Fruit fly (Drosophila melanogaster): ENCODE measurements around the gene CG42327.
A peak's percentile ranks its signal among the peaks of the same experiment; 100 is the strongest.

Gene CG42327

dm6 chr3R:11673955-11674663 lies 18.2 kb downstream of the CG42327 start, which contains the start of gene CG14715 (continued):
- no peak for TF ChIP-seq CG2889 (GFP tag; IDR thresholded peaks at IDR 0.05)
- TF ChIP-seq Dip3 (GFP tag; optimal IDR thresholded peaks at IDR 0.05) = peak; percentile 40
- TF ChIP-seq Side (GFP tag; optimal IDR thresholded peaks at IDR 0.05) = peak; percentile 39
- TF ChIP-seq Atf6 (GFP tag; IDR thresholded peaks at IDR 0.05) = peak; percentile 34; the same call in 1 of the 2 replicates
- no peak for TF ChIP-seq CG10321 (GFP tag; IDR thresholded peaks at IDR 0.05)
- no peak for TF ChIP-seq Taf1 (GFP tag; IDR thresholded peaks at IDR 0.05)
- peak in 1 of 2 experiments; percentile 50 for TF ChIP-seq Hr51 (GFP tag; optimal IDR thresholded peaks at IDR 0.05)
- no peak for TF ChIP-seq HLHmδ (GFP tag; optimal IDR thresholded peaks at IDR 0.05)
- TF ChIP-seq jigr1 (GFP tag; IDR thresholded peaks at IDR 0.05) = no peak
- no peak for TF ChIP-seq so (GFP tag; IDR thresholded peaks at IDR 0.05)
- peak; percentile 53 for TF ChIP-seq chn (GFP tag; optimal IDR thresholded peaks at IDR 0.05)
- no peak for TF ChIP-seq CG8478 (optimal IDR thresholded peaks at IDR 0.05)
- TF ChIP-seq CG8290 (GFP tag; optimal IDR thresholded peaks at IDR 0.05) = peak; percentile 46
- TF ChIP-seq CG8290 (tag; optimal IDR thresholded peaks at IDR 0.05) = no peak
- TF ChIP-seq trem (tag; optimal IDR thresholded peaks at IDR 0.05) = peak; percentile 65
- peak; percentile 32 for TF ChIP-seq CG1233 (GFP tag; optimal IDR thresholded peaks at IDR 0.05)
- peak; percentile 53; the same call in 1 of the 4 replicates for TF ChIP-seq Gug (GFP tag; IDR thresholded peaks at IDR 0.05)
- TF ChIP-seq dm (GFP tag; optimal IDR thresholded peaks at IDR 0.05) = peak; percentile 62
- peak; percentile 12 for TF ChIP-seq Oli (tag; optimal IDR thresholded peaks at IDR 0.05)
- peak; percentile 14 for TF ChIP-seq slp2 (GFP tag; optimal IDR thresholded peaks at IDR 0.05)
- peak; percentile 86 for TF ChIP-seq CG14710 (tag; optimal IDR thresholded peaks at IDR 0.05)
- no peak for TF ChIP-seq CG10959 (GFP tag; IDR thresholded peaks at IDR 0.05)
- no peak for TF ChIP-seq CG6654 (GFP tag; optimal IDR thresholded peaks at IDR 0.05)
- no peak for TF ChIP-seq ab (GFP tag; optimal IDR thresholded peaks at IDR 0.05)
- no peak for TF ChIP-seq pita (GFP tag; optimal IDR thresholded peaks at IDR 0.05)
- peak; percentile 47 for TF ChIP-seq Ssrp (tag; optimal IDR thresholded peaks at IDR 0.05)
- TF ChIP-seq Max (GFP tag; optimal IDR thresholded peaks at IDR 0.05) = peak; percentile 29
- TF ChIP-seq exex (tag; optimal IDR thresholded peaks at IDR 0.05) = peak; percentile 10
- TF ChIP-seq schlank (tag; optimal IDR thresholded peaks at IDR 0.05) = no peak
- TF ChIP-seq phol (tag; optimal IDR thresholded peaks at IDR 0.05) = peak; percentile 71
- TF ChIP-seq ase (GFP tag; IDR thresholded peaks at IDR 0.05) = no peak
- TF ChIP-seq CG14667 (GFP tag; IDR thresholded peaks at IDR 0.05) = 0 out of 2 replicates have a peak, but pooled peaks have one; percentile 7
- no peak for TF ChIP-seq CG3726 (GFP tag; IDR thresholded peaks at IDR 0.05)
- TF ChIP-seq Ptx1 (GFP tag; IDR thresholded peaks at IDR 0.05) = peak; percentile 75
- TF ChIP-seq unc-4 (GFP tag; IDR thresholded peaks at IDR 0.05; ENCODE audit: partially characterized antibody) = peak; percentile 51; the same call in 1 of the 2 replicates
- TF ChIP-seq ap (GFP tag; IDR thresholded peaks at IDR 0.05) = no peak
- peak; percentile 46 for TF ChIP-seq Nf-YC (tag; optimal IDR thresholded peaks at IDR 0.05)
- TF ChIP-seq tx (GFP tag; optimal IDR thresholded peaks at IDR 0.05) = peak; percentile 19
- peak; percentile 67 for TF ChIP-seq HmgZ (tag; optimal IDR thresholded peaks at IDR 0.05)
- TF ChIP-seq bsh (GFP tag; optimal IDR thresholded peaks at IDR 0.05) = peak in 1 of 2 experiments; percentile 20
- TF ChIP-seq CG1024 (GFP tag; IDR thresholded peaks at IDR 0.05) = no peak
- TF ChIP-seq disco-r (GFP tag; optimal IDR thresholded peaks at IDR 0.05) = no peak
- no peak for TF ChIP-seq Hr39 (optimal IDR thresholded peaks at IDR 0.05)
- TF ChIP-seq Ets65A (GFP tag) = peak; percentile 85
- no peak for TF ChIP-seq CG31365 (tag; optimal IDR thresholded peaks at IDR 0.05)
- no peak for TF ChIP-seq CG6254 (GFP tag; optimal IDR thresholded peaks at IDR 0.05)
- no peak for TF ChIP-seq CG9876 (GFP tag; optimal IDR thresholded peaks at IDR 0.05)
- peak; percentile 70 for TF ChIP-seq CG6689 (GFP tag; IDR thresholded peaks at IDR 0.05)
- TF ChIP-seq CG32532 (GFP tag; IDR thresholded peaks at IDR 0.05) = peak; percentile 59
- peak; percentile 65 for TF ChIP-seq CG17802 (tag; optimal IDR thresholded peaks at IDR 0.05)
- peak; percentile 4 for TF ChIP-seq CG13894 (tag; optimal IDR thresholded peaks at IDR 0.05)
